Fruit fly (Drosophila melanogaster): ENCODE measurements around the gene dac.

dm6 chr2L:16476517-16476916, 9.3 kb downstream of the dac start:
- TF ChIP-seq pad (GFP tag; optimal IDR thresholded peaks at IDR 0.05) = no peak
- no peak for TF ChIP-seq kay (GFP tag; ENCODE audit: borderline replicate concordance)
- TF ChIP-seq toe (GFP tag; optimal IDR thresholded peaks at IDR 0.05) = no peak
- TF ChIP-seq CG11617 (GFP tag; optimal IDR thresholded peaks at IDR 0.05) = no peak
- no peak for TF ChIP-seq CG1620 (GFP tag; optimal IDR thresholded peaks at IDR 0.05)
